Fruit fly (Drosophila melanogaster): ENCODE data around the gene CG10097.

Gene CG10097

dm6 chr3R:12402935-12403334, 7.2 kb upstream of the CG10097 start (continued):
- TF ChIP-seq CG13424 (tag; optimal IDR thresholded peaks at IDR 0.05), result peak; percentile 99
- peak; percentile 47; the same call in 1 of the 2 replicates for TF ChIP-seq dan (GFP tag; IDR thresholded peaks at IDR 0.05)
- TF ChIP-seq ERR (GFP tag; optimal IDR thresholded peaks at IDR 0.05), result peak; percentile 92
- peak; percentile 97 for TF ChIP-seq Oli (tag; optimal IDR thresholded peaks at IDR 0.05)
- peak; percentile 93 for TF ChIP-seq jing (GFP tag; optimal IDR thresholded peaks at IDR 0.05)
- peak; percentile 99 for TF ChIP-seq NC2β (GFP tag; optimal IDR thresholded peaks at IDR 0.05)
- no peak for TF ChIP-seq Sin3A (optimal IDR thresholded peaks at IDR 0.05)
- TF ChIP-seq zfh2 (GFP tag; optimal IDR thresholded peaks at IDR 0.05), result peak; percentile 87
- TF ChIP-seq CG14014 (GFP tag; IDR thresholded peaks at IDR 0.05), result peak; percentile 97
- peak; percentile 90 for TF ChIP-seq Ets97D (GFP tag; optimal IDR thresholded peaks at IDR 0.05)
- TF ChIP-seq CG17359 (tag; optimal IDR thresholded peaks at IDR 0.05), result peak; percentile 98
- TF ChIP-seq Gsc (GFP tag; IDR thresholded peaks at IDR 0.05), result no peak
- TF ChIP-seq CG9797 (GFP tag; optimal IDR thresholded peaks at IDR 0.05), result peak; percentile 41
- peak; percentile 96 for TF ChIP-seq ranshi (GFP tag; IDR thresholded peaks at IDR 0.05)
- peak; percentile 98 for TF ChIP-seq Ssrp (tag; optimal IDR thresholded peaks at IDR 0.05)
- TF ChIP-seq Poxn (GFP tag; IDR thresholded peaks at IDR 0.05), result peak; percentile 54
- TF ChIP-seq MBD-R2 (GFP tag; IDR thresholded peaks at IDR 0.05), result peak; percentile 94
- TF ChIP-seq ems (GFP tag; optimal IDR thresholded peaks at IDR 0.05), result peak; percentile 97
- peak; percentile 84 for TF ChIP-seq CG9876 (GFP tag; optimal IDR thresholded peaks at IDR 0.05)
- peak; percentile 98 for TF ChIP-seq so (GFP tag; IDR thresholded peaks at IDR 0.05)
- peak; percentile 98 for TF ChIP-seq CrebB (tag; optimal IDR thresholded peaks at IDR 0.05)
- peak; percentile 99 for TF ChIP-seq CG13296 (GFP tag; optimal IDR thresholded peaks at IDR 0.05)
- peak; percentile 97 for TF ChIP-seq onecut (GFP tag; IDR thresholded peaks at IDR 0.05)
- TF ChIP-seq Oaz (GFP tag; IDR thresholded peaks at IDR 0.05), result peak; percentile 92
- peak; percentile 98 for TF ChIP-seq repo (GFP tag; optimal IDR thresholded peaks at IDR 0.05)
- peak; percentile 95 for TF ChIP-seq otp (GFP tag; IDR thresholded peaks at IDR 0.05)
- peak; percentile 95 for TF ChIP-seq CG7556 (GFP tag; optimal IDR thresholded peaks at IDR 0.05)
- peak; percentile 97 for TF ChIP-seq CG6689 (GFP tag; IDR thresholded peaks at IDR 0.05)
- peak; percentile 90 for TF ChIP-seq CG30020 (tag; optimal IDR thresholded peaks at IDR 0.05)
- TF ChIP-seq CG4424 (GFP tag; optimal IDR thresholded peaks at IDR 0.05), result peak; percentile 99
- peak; percentile 92 for TF ChIP-seq fd102C (GFP tag; optimal IDR thresholded peaks at IDR 0.05)
- TF ChIP-seq HmgZ (tag; optimal IDR thresholded peaks at IDR 0.05), result peak; percentile 98
- TF ChIP-seq dmrt99B (tag; optimal IDR thresholded peaks at IDR 0.05), result peak; percentile 100
- peak; percentile 91 for TF ChIP-seq croc (GFP tag; conservative IDR thresholded peaks at IDR 0.05)
- peak; percentile 91 for TF ChIP-seq Deaf1 (tag; optimal IDR thresholded peaks at IDR 0.05)
- TF ChIP-seq cg (GFP tag; optimal IDR thresholded peaks at IDR 0.05), result no peak
- peak; percentile 91 for TF ChIP-seq CG8281 (tag; optimal IDR thresholded peaks at IDR 0.05)
- TF ChIP-seq CkIIα-i1 (GFP tag; IDR thresholded peaks at IDR 0.05), result peak; percentile 71; the same call in 1 of the 2 replicates
- peak; percentile 57; the same call in 1 of the 2 replicates for TF ChIP-seq ham (GFP tag; IDR thresholded peaks at IDR 0.05)
- TF ChIP-seq slp2 (GFP tag; optimal IDR thresholded peaks at IDR 0.05), result peak; percentile 93
- TF ChIP-seq abd-A (tag; optimal IDR thresholded peaks at IDR 0.05), result no peak
- TF ChIP-seq CG18011 (GFP tag; optimal IDR thresholded peaks at IDR 0.05), result peak; percentile 84
- peak; percentile 93 for TF ChIP-seq wdn (GFP tag; IDR thresholded peaks at IDR 0.05)
- peak; percentile 92 for TF ChIP-seq Hand (GFP tag; optimal IDR thresholded peaks at IDR 0.05)
- TF ChIP-seq Xbp1 (GFP tag; optimal IDR thresholded peaks at IDR 0.05), result peak; percentile 97
- TF ChIP-seq HLHmδ (GFP tag; optimal IDR thresholded peaks at IDR 0.05), result no peak
- peak; percentile 91 for TF ChIP-seq sima (GFP tag; optimal IDR thresholded peaks at IDR 0.05)
- peak; percentile 95 for TF ChIP-seq NK7.1 (GFP tag; optimal IDR thresholded peaks at IDR 0.05)
- TF ChIP-seq eve (GFP tag; optimal IDR thresholded peaks at IDR 0.05), result no peak
- TF ChIP-seq cas (GFP tag; IDR thresholded peaks at IDR 0.05), result peak; percentile 89
- TF ChIP-seq Stat92E (GFP tag; optimal IDR thresholded peaks at IDR 0.05), result peak in 1 of 3 experiments; percentile 95
- TF ChIP-seq ase (GFP tag; IDR thresholded peaks at IDR 0.05), result peak; percentile 94
